Worm (Caenorhabditis elegans): Measurements from ENCODE around the gene lat-1.

lat-1 gene

DNA sequence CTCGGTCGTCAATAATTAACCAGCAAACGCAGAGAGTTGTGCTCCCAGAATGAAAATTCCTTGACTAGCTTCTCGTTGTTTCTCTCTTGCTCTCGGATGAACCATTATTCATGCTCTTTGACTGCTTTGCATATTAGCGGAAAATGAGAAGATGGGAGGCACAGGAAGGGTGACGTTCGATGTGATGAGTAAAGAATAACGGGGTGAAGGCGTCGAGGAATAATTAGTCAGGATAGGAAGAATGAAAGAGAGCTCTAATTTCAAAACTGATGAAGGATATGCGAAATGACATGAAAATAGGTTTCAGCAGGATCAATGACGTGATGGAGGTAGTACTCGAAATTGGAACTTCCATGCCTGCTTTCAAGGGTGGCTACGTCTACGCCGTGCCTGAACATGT lies 54.6 kb downstream of the lat-1 start:
- no peak for TF ChIP-seq unc-62 (GFP tag; optimal IDR thresholded peaks at IDR 0.05)

DNA sequence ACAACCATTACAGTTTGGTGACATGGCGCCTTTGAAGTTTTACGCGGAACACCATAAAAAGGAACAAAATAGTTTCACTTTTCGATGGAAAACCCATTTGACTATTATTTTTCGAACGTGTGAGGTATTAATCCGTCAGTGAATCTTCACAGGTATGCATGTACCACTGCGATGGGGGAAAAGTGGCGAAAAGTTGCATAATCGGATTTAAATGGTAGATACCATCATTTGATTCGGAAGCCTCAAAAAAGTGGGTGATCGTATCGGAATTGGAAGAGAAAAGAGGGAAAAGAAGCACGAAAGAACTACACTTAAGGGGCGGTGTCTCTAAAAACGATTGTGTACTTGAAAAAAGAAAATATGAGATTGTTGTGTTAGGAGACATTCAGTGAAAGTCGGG lies 57.1 kb downstream of the lat-1 start:
- TF ChIP-seq unc-62 (GFP tag; optimal IDR thresholded peaks at IDR 0.05): no peak

DNA sequence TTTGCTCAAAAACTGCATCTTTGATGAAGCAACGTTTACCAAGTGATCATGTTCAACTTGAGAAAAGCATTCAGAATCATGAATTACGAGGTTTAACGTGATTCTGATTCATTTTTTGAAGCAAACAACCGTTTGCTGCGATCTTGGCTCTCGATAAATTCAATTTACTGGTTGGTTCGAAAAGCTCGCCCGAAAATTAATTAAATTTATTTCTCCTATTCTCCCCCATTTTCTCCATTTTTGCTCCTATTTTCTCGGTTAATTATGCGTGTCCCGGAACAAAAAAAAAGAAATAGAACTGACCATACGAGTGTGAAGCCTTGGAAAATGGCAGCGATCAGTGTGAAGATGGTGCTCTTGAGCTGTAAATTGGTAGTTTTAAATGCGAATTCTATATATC lies 60.3 kb downstream of the lat-1 start:
- TF ChIP-seq unc-62 (GFP tag; optimal IDR thresholded peaks at IDR 0.05): no peak
